Worm (Caenorhabditis elegans) whole organism, L3 larva: Measurements from ENCODE around the gene ZC21.6.

Experiments
- ceh-82 ChIP-seq: fragments of 150-350 bp; optimal IDR thresholded peaks from 2 replicates; lab custom pipeline; 2014; ENCODE audit warnings: missing biosample characterization, missing genetic modification characterization
- egl-27 ChIP-seq: sonication (generic microtip); optimal IDR thresholded peaks from 4 replicates; lab custom pipeline; 2017; ENCODE audit warnings: missing biosample characterization, missing genetic modification reagents, missing genetic modification characterization
- hmg-11 ChIP-seq: sonication (generic microtip); optimal IDR thresholded peaks from 2 replicates; lab custom pipeline; 2016; ENCODE audit warnings: missing genetic modification characterization, missing compliant biosample characterization
- lin-39 ChIP-seq: fragments of 150-350 bp; optimal IDR thresholded peaks from 2 replicates; lab custom pipeline; 2018; ENCODE audit warnings: missing biosample characterization, missing genetic modification reagents, missing genetic modification characterization
- nhr-11 ChIP-seq: fragments of 150-350 bp; optimal IDR thresholded peaks from 2 replicates; lab custom pipeline; 2014; ENCODE audit warnings: missing biosample characterization, missing genetic modification characterization
- pha-4 ChIP-seq: fragments of 150-350 bp; optimal IDR thresholded peaks from 2 replicates; lab custom pipeline; 2014; ENCODE audit warnings: missing biosample characterization, missing genetic modification reagents, missing genetic modification characterization
- unc-62 ChIP-seq: fragments of 150-350 bp; sonication (generic microtip); optimal IDR thresholded peaks from 4 replicates; lab custom pipeline; 2014; ENCODE audit warnings: missing biosample characterization, missing genetic modification reagents, missing genetic modification characterization
- ztf-4 ChIP-seq: fragments of 150-350 bp; optimal IDR thresholded peaks from 2 replicates; lab custom pipeline; 2014; ENCODE audit warnings: missing biosample characterization, missing genetic modification characterization

- TF ChIP-seq ceh-82 (no peak), ztf-4 (no peak), pha-4 (tag; lab: Kevin White, UChicago) (no peak), nhr-11 (tag; lab: Kevin White, UChicago) (no peak), unc-62 (GFP tag; lab: Kevin White, UChicago) (no peak), egl-27 (tag; lab: Kevin White, UChicago) (no peak), hmg-11 (no peak), lin-39 (tag; lab: Kevin White, UChicago) (no peak)
These were observed 26.4 kb upstream of the ZC21.6 start for ce11 chrIII:8571845-8572244.
